Fruit fly (Drosophila melanogaster) Kc167 (cell line): ENCODE data around the gene CG13287.

Experiments
- Myc ChIP-seq: fragments of >200 bp; optimal IDR thresholded peaks from 2 replicates; lab custom pipeline; 2017; ENCODE audit warnings: missing external identifiers
- Sin3A ChIP-seq: fragments of >200 bp; optimal IDR thresholded peaks from 2 replicates; lab custom pipeline; 2018; ENCODE audit warnings: missing external identifiers
- h ChIP-seq: fragments of >200 bp; optimal IDR thresholded peaks from 3 replicates; lab custom pipeline; 2018; ENCODE audit warnings: missing external identifiers
- insv ChIP-seq: fragments of >200 bp; optimal IDR thresholded peaks from 3 replicates; lab custom pipeline; 2018; ENCODE audit warnings: missing external identifiers
- psq ChIP-seq: fragments of >200 bp; optimal IDR thresholded peaks from 2 replicates; lab custom pipeline; 2017; ENCODE audit warnings: missing external identifiers
- ttk ChIP-seq: sonication (Bioruptor generic); optimal IDR thresholded peaks from 2 replicates; lab custom pipeline; 2017; ENCODE audit warnings: missing external identifiers

Gene CG13287

DNA sequence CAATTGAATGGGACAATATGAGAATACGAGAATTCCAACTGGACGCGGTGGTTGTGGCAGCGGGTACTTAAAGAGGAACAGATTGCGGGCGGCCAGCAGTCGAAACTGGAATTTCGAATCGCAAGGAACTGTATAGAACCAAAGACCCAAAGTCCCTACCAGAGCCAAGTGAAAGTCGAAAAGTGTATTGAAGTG, at the start of gene CG13287:
Gene CG13287, plus strand, starts transcription at position 96 of the 195 bp plus-strand sequence.
- TF ChIP-seq h (lab: Kevin White, UChicago): no peak

dm6 chr3L:5833761-5834160, 48.3 kb upstream of the CG13287 start:
- TF ChIP-seq Myc (no peak), psq (no peak), insv (no peak), ttk (lab: Kevin White, UChicago) (no peak), Sin3A (lab: Kevin White, UChicago) (no peak), h (lab: Kevin White, UChicago) (no peak)

DNA sequence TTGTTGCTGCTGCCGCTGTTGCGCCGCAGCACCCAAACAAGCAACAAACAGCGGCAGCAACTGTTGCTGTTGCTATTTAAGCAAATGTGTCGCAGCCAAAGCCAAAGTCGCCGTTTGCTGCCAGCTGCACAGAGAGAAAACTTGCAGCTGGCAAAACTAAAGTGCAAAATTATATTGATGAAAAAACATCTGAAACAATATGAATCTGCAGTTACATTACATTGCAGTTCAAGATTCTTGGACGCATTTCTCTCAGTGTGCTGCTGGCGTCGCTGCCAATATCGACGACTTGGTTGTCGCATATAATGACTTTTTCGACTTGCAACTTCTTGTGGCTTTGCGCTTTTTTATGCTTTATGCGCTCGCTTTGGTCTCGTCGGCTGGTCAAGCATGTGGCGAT, 47.9 kb upstream of the CG13287 start:
- TF ChIP-seq Myc: no peak
- no peak for TF ChIP-seq ttk (lab: Kevin White, UChicago)
- TF ChIP-seq h (lab: Kevin White, UChicago): no peak
- no peak for TF ChIP-seq insv
- TF ChIP-seq psq: no peak
- no peak for TF ChIP-seq Sin3A (lab: Kevin White, UChicago)

dm6 chr3L:5834798-5835197, 47.3 kb upstream of the CG13287 start:
- TF ChIP-seq ttk (lab: Kevin White, UChicago) (no peak), psq (no peak), insv (no peak), Myc (no peak), Sin3A (lab: Kevin White, UChicago) (no peak), h (lab: Kevin White, UChicago) (no peak)

DNA sequence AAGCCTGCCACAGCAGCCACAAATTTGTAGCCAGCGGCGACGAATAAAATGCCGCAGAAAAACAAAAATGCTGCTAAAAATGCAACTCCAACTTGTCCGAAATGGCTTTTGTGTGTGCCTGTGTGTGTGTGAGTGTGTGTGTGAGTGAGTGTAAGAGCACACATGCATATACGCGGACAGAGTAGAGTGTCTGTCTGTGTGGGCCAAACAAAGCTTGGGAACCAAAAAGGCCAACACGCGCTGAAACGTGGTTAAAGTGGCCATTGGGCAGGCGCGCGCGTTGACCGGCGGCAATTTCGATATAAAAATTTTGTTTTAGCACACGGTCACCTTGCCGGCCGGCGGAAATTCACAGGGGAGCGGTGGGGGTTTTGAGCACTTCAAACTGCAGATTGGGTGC, 46.7 kb upstream of the CG13287 start:
- TF ChIP-seq Sin3A (lab: Kevin White, UChicago): no peak
- TF ChIP-seq insv: no peak
- no peak for TF ChIP-seq psq
- no peak for TF ChIP-seq ttk (lab: Kevin White, UChicago)
- no peak for TF ChIP-seq Myc
- no peak for TF ChIP-seq h (lab: Kevin White, UChicago)

DNA sequence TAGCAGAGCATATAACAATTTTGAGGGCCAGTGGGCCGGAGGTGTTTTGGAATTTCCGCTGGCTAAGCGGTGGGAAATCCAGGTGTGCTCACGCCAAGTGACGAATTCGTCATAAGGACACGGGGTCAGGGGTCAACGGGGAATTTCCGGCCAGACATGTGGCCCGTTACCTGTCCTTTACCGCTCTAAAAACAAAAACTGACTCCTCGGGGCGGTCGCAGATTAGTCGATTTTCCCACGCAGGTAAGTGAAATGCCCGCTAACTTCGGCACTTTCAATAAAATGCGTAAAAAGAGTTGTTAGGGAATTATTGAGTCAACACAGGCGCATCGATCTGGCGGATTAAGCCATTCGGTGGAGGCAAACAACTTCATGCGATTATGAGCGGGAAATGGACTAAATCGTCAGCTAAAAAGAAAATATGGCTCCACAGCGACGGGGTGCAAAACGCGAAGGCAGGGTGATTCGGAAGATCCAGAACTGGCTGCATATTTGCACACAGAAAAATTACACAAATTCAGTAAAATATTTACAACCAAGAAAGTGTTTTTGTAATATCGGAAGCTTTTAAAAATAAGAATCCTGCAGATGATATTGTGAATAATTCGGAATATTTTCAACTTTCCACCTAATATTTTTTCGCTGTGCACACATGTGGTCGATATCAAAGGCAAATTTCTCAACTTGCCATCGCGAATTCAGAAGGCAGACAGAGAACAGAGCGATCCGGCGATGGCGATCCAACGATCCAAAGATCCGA, 46.0 kb upstream of the CG13287 start:
- TF ChIP-seq psq (no peak), Myc (no peak), ttk (lab: Kevin White, UChicago) (no peak), insv (no peak), h (lab: Kevin White, UChicago) (no peak), Sin3A (lab: Kevin White, UChicago) (no peak)

dm6 chr3L:5838295-5838694, 43.8 kb upstream of the CG13287 start:
- no peak for TF ChIP-seq psq
- TF ChIP-seq insv: no peak
- no peak for TF ChIP-seq Sin3A (lab: Kevin White, UChicago)
- no peak for TF ChIP-seq h (lab: Kevin White, UChicago)
- TF ChIP-seq Myc: no peak
- TF ChIP-seq ttk (lab: Kevin White, UChicago): no peak

DNA sequence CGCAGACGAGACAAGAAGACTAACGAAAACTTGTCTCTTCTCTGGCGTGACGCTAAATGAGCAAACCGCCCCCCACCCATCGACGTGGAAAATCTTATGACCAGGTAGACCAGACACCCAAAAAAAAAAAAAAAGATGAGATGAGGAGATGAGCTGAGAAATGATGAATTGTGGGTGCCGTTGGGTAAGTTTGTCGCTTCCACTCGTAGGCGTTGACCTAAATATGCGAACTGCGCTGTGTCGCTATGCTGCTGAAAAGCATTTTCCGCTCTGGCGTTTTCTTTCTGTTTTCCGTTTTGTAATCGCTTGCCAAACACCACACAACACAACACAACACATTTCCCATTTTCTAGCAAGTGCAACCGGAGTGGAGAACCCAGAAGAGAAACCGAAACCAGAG, 43.2 kb upstream of the CG13287 start:
- TF ChIP-seq ttk (lab: Kevin White, UChicago) (no peak), psq (no peak), Sin3A (lab: Kevin White, UChicago) (no peak), Myc (no peak), insv (no peak), h (lab: Kevin White, UChicago) (no peak)

DNA sequence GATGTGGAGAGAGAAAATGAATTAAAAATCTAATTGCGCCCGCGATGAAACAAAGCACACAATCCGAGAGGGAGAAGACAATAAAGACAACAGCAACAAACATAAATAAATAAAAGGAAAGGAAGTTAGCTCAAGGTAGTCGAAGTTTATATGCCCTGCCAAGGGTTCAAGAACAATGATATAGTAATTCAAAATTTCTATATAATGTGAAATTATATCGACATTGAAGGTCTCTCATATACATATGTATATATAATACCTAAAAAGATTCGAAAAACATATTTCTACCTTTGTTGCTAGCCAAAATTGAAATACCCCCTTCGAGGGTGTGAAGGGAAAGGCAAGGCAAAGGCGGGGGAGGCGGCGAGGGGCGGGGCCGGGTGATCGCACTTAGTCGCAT, 41.3 kb upstream of the CG13287 start:
- TF ChIP-seq Myc (no peak), Sin3A (lab: Kevin White, UChicago) (no peak), insv (no peak), psq (no peak), h (lab: Kevin White, UChicago) (no peak), ttk (lab: Kevin White, UChicago) (no peak)

DNA sequence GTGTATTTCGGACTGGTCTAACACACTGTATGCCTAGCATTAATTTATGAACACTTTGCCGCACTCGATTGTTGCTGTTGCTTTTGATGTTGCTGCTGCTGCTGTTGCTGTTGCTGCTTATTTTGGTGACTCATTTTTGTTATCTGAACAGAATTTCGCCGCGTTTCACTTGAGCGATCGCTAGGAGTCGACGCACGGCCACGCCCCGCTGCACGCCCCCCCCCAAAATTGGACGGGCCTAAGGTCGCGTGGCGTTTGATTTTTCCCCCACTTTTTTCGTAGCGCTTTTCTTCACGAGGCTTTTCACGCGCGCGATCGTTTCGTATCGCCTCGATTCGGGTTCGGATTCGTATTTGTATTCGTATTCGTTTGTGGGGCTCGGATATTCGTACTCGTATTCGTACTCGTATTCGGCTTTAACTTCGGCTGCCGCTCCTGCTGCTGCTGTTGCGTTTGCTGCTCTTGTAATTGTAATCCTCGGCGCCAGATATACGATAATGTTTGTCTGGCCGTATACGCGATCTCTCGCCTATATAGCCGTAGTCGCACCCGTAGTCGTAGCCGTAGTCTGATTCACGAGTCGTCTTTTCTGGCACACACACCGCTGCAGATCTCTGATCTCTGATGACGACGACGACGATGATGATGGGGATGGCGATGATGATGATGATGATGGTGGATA, 38.1 kb upstream of the CG13287 start:
- TF ChIP-seq Sin3A (lab: Kevin White, UChicago) (no peak), Myc (no peak), insv (no peak), psq (no peak), h (lab: Kevin White, UChicago) (no peak), ttk (lab: Kevin White, UChicago) (no peak)

DNA sequence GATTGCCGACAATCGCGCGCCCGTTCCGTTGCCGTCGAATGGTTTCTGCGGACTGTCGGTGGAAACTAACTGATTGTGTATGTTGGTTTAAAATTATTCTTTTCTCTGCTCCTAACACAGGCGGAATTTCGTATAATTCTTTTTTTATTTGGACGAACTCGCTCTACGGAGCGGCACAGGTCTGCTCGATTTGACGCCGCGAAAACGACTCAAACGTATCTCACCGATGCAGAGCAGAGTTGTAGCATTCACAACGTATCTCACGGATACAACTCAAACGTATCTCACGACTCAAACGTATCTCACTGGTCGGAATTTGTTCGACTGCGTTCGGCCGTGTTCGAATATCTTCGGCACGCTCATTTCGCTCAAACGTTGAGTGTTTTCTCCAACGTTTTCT, 36.6 kb upstream of the CG13287 start, which contains the start of gene vn:
Gene vn, minus strand, starts transcription at position 199 of the 400 bp plus-strand sequence.
- no peak for TF ChIP-seq h (lab: Kevin White, UChicago)
- TF ChIP-seq psq: no peak
- no peak for TF ChIP-seq Myc
- TF ChIP-seq insv: no peak
- no peak for TF ChIP-seq Sin3A (lab: Kevin White, UChicago)
- TF ChIP-seq ttk (lab: Kevin White, UChicago): no peak

DNA sequence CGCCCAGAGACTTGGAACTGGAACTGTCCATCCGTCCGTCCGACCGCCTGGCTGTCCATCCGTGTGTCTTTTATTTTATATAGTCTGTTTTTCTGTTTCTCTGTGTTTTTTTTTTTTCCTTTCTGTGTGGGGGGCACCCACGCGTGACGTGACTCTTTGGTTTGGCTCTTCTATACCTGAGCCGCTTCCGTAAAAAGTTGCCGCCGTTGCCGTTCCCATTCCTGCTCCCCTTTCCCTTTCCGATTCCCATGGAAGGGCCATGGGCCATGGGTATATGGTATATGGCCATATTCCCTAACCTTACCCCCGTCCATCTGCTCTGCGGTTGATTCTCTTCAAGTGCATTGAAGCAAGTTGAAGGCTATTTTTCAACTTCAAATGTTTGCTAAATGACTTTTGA, 33.2 kb upstream of the CG13287 start:
- no peak for TF ChIP-seq h (lab: Kevin White, UChicago)
- TF ChIP-seq Myc: no peak
- TF ChIP-seq Sin3A (lab: Kevin White, UChicago): no peak
- TF ChIP-seq insv: no peak
- no peak for TF ChIP-seq ttk (lab: Kevin White, UChicago)
- TF ChIP-seq psq: no peak

dm6 chr3L:5851636-5852035, 30.5 kb upstream of the CG13287 start:
- TF ChIP-seq ttk (lab: Kevin White, UChicago) (no peak), insv (no peak), psq (no peak), Sin3A (lab: Kevin White, UChicago) (no peak), h (lab: Kevin White, UChicago) (no peak), Myc (no peak)
